Worm (Caenorhabditis elegans): ENCODE measurements around the gene pnk-4.
A peak's percentile ranks its signal among the peaks of the same experiment; 100 is the strongest.

The pnk-4 gene

ce11 chrX:5105703-5106102, 18.1 kb downstream of the pnk-4 start:
- TF ChIP-seq grh-1 (GFP tag; IDR thresholded peaks at IDR 0.05) (no peak), efl-1 (optimal IDR thresholded peaks at IDR 0.05) (no peak), efl-1 (GFP tag; optimal IDR thresholded peaks at IDR 0.05 in 1 of 2) (peak in 1 of 2 experiments; percentile 9)

- TF ChIP-seq nhr-11 (tag; optimal IDR thresholded peaks at IDR 0.05) (no peak), unc-30 (tag; optimal IDR thresholded peaks at IDR 0.05) (no peak), hpl-2 (GFP tag; optimal IDR thresholded peaks at IDR 0.05) (no peak), ceh-63 (GFP tag; optimal IDR thresholded peaks at IDR 0.05) (no peak), dpl-1 (GFP tag; optimal IDR thresholded peaks at IDR 0.05) (no peak), jun-1 (tag; optimal IDR thresholded peaks at IDR 0.05) (no peak), Y116A8C.19 (tag; optimal IDR thresholded peaks at IDR 0.05; ENCODE audit: borderline replicate concordance) (no peak), unc-130 (tag; optimal IDR thresholded peaks at IDR 0.05) (no peak), tlp-1 (tag; optimal IDR thresholded peaks at IDR 0.05) (no peak), unc-86 (tag; optimal IDR thresholded peaks at IDR 0.05) (no peak), lir-3 (tag; optimal IDR thresholded peaks at IDR 0.05; ENCODE audit: poor library complexity) (no peak), isw-1 (GFP tag; IDR thresholded peaks at IDR 0.05) (no peak), hlh-4 (tag; optimal IDR thresholded peaks at IDR 0.05) (no peak)
Measured at ce11 chrX:5106187-5106694, 18.6 kb downstream of the pnk-4 start.

- TF ChIP-seq Y116A8C.19 (tag; optimal IDR thresholded peaks at IDR 0.05; ENCODE audit: borderline replicate concordance), result no peak
Measured at ce11 chrX:5106942-5107341, 19.3 kb downstream of the pnk-4 start, which contains the start of gene C42D8.9. Gene C42D8.9 (minus strand): TSS chrX:5107042.

- peak; percentile 81 for TF ChIP-seq elt-2 (tag; optimal IDR thresholded peaks at IDR 0.05)
- TF ChIP-seq swsn-7 (tag; optimal IDR thresholded peaks at IDR 0.05), result no peak
Measured at ce11 chrX:5109130-5109529, 21.5 kb downstream of the pnk-4 start, which contains the start of gene C42D8.1. Gene C42D8.1 (plus strand): TSS chrX:5109506.

- no peak for TF ChIP-seq ceh-8 (GFP tag; optimal IDR thresholded peaks at IDR 0.05)
- no peak for TF ChIP-seq lin-14 (GFP tag; optimal IDR thresholded peaks at IDR 0.05)
- no peak for TF ChIP-seq mep-1 (tag; optimal IDR thresholded peaks at IDR 0.05)
- TF ChIP-seq ztf-11 (tag; optimal IDR thresholded peaks at IDR 0.05), result no peak
- TF ChIP-seq nhr-28 (tag; optimal IDR thresholded peaks at IDR 0.05), result no peak
- no peak for TF ChIP-seq fkh-10 (GFP tag; optimal IDR thresholded peaks at IDR 0.05)
Measured at ce11 chrX:5111894-5112293, 24.3 kb downstream of the pnk-4 start.

ce11 chrX:5115511-5115910, 27.9 kb downstream of the pnk-4 start:
- no peak for TF ChIP-seq egl-13 (tag; optimal IDR thresholded peaks at IDR 0.05)
- TF ChIP-seq lin-14 (GFP tag; optimal IDR thresholded peaks at IDR 0.05), result peak; percentile 44

- TF ChIP-seq dsc-1 (tag; optimal IDR thresholded peaks at IDR 0.05) (no peak), efl-1 (optimal IDR thresholded peaks at IDR 0.05) (no peak), efl-1 (GFP tag; optimal IDR thresholded peaks at IDR 0.05 in 1 of 2) (no peak), hlh-17 (GFP tag; optimal IDR thresholded peaks at IDR 0.05; ENCODE audit: borderline replicate concordance) (no peak), nhr-85 (tag) (peak; percentile 64)
Measured at ce11 chrX:5116180-5116579, 28.5 kb downstream of the pnk-4 start.

Data from whole organism, L1 larva.